Fruit fly (Drosophila melanogaster) whole organism, embryonic: Measurements from ENCODE around the gene Catsup.

ENCODE experiments used
- B-H2 ChIP-seq: fragments of 200-800 bp; sonication (Bioruptor generic); optimal IDR thresholded peaks from 2 replicates; lab custom pipeline; 2018; ENCODE audit warnings: missing biosample characterization, mild to moderate bottlenecking, missing genetic modification characterization
- CG11560 ChIP-seq: fragments of 200-800 bp; sonication (Bioruptor generic); IDR thresholded peaks from 3 replicates; pipeline ENCODE4 v1.3.6; 2022; ENCODE audit warnings: missing biosample characterization, missing genetic modification characterization
- CG12104 ChIP-seq: fragments of 200-800 bp; sonication (Bioruptor generic); optimal IDR thresholded peaks from 3 replicates; lab custom pipeline; 2016; ENCODE audit warnings: missing biosample characterization, missing genetic modification characterization
- CG12299 ChIP-seq: fragments of 200-800 bp; sonication (Bioruptor generic); optimal IDR thresholded peaks from 2 replicates; lab custom pipeline; 2018; ENCODE audit warnings: missing biosample characterization, mild to moderate bottlenecking, missing genetic modification characterization
- CG13287 ChIP-seq: fragments of 200-800 bp; sonication (Bioruptor generic); IDR thresholded peaks from 2 replicates; pipeline ENCODE4 v1.3.6; 2022; ENCODE audit warnings: missing biosample characterization, missing genetic modification characterization; ENCODE audit not compliant: partially characterized antibody
- CG14667 ChIP-seq: fragments of 200-800 bp; sonication (Bioruptor generic); IDR thresholded peaks from 2 replicates; pipeline ENCODE4 v1.3.6; 2022; ENCODE audit warnings: missing biosample characterization, missing genetic modification characterization
- CG15269 ChIP-seq: fragments of 200-800 bp; sonication (Bioruptor generic); optimal IDR thresholded peaks from 2 replicates; lab custom pipeline; 2018; ENCODE audit warnings: missing biosample characterization, mild to moderate bottlenecking, missing genetic modification characterization, moderate library complexity
- CG16779 ChIP-seq: fragments of 200-800 bp; sonication (Bioruptor generic); IDR thresholded peaks from 2 replicates; pipeline ENCODE4 v1.3.6; 2022; ENCODE audit warnings: missing biosample characterization, missing genetic modification characterization
- CG18011 ChIP-seq: fragments of 200-800 bp; sonication (Bioruptor generic); optimal IDR thresholded peaks from 2 replicates; lab custom pipeline; 2017; ENCODE audit warnings: missing biosample characterization, missing genetic modification characterization, mild to moderate bottlenecking, moderate library complexity, missing genotype
- CG30403 ChIP-seq: fragments of 200-800 bp; sonication (Bioruptor generic); optimal IDR thresholded peaks from 3 replicates; lab custom pipeline; 2016; ENCODE audit warnings: missing biosample characterization, missing genetic modification characterization
- CG31441 ChIP-seq: fragments of 200-800 bp; sonication (Bioruptor generic); IDR thresholded peaks from 2 replicates; pipeline ENCODE4 v1.3.6; 2022; ENCODE audit warnings: missing biosample characterization, missing genetic modification characterization
- CG32532 ChIP-seq: fragments of 200-800 bp; sonication (Bioruptor generic); IDR thresholded peaks from 2 replicates; pipeline ENCODE4 v1.3.6; 2022; ENCODE audit warnings: missing biosample characterization, missing genetic modification characterization
- CG34224 ChIP-seq: fragments of 200-800 bp; sonication (Bioruptor generic); IDR thresholded peaks from 3 replicates; pipeline ENCODE4 v1.3.6; 2022; ENCODE audit warnings: missing biosample characterization, missing genetic modification characterization; ENCODE audit not compliant: partially characterized antibody
- CG34376 ChIP-seq: fragments of 200-800 bp; sonication (Bioruptor generic); optimal IDR thresholded peaks from 2 replicates; lab custom pipeline; 2018; ENCODE audit warnings: missing biosample characterization, mild to moderate bottlenecking, missing genetic modification characterization
- CG6175 ChIP-seq: fragments of 200-800 bp; sonication (Bioruptor generic); IDR thresholded peaks from 3 replicates; pipeline ENCODE4 v1.3.6; 2022; ENCODE audit warnings: missing biosample characterization, missing genetic modification characterization
- CG6791 ChIP-seq: fragments of 200-800 bp; sonication (Bioruptor generic); IDR thresholded peaks from 3 replicates; pipeline ENCODE4 v1.3.6; 2022; ENCODE audit warnings: missing biosample characterization, missing genetic modification characterization; ENCODE audit not compliant: partially characterized antibody
- CG6813 ChIP-seq: fragments of 200-800 bp; sonication (Bioruptor generic); optimal IDR thresholded peaks from 2 replicates; lab custom pipeline; 2017; ENCODE audit warnings: missing biosample characterization, missing genetic modification characterization, mild to moderate bottlenecking, moderate library complexity, missing genetic modification reagents
- CG9876 ChIP-seq: fragments of 200-800 bp; sonication (Bioruptor generic); optimal IDR thresholded peaks from 2 replicates; lab custom pipeline; 2016; ENCODE audit warnings: missing biosample characterization, missing genetic modification characterization
- CG9932 ChIP-seq: fragments of 200-800 bp; sonication (Bioruptor generic); IDR thresholded peaks from 2 replicates; pipeline ENCODE4 v1.3.6; 2022; ENCODE audit warnings: missing biosample characterization, missing genetic modification characterization
- CkIIα-i1 ChIP-seq: fragments of 200-800 bp; sonication (Bioruptor generic); IDR thresholded peaks from 2 replicates; pipeline ENCODE4 v1.3.6; 2022; ENCODE audit warnings: missing biosample characterization, missing genetic modification characterization
- Elba2 ChIP-seq: fragments of 200-800 bp; sonication (Bioruptor generic); optimal IDR thresholded peaks from 3 replicates; lab custom pipeline; 2016; ENCODE audit warnings: missing biosample characterization, missing genetic modification characterization
- Gsc ChIP-seq: fragments of 200-800 bp; sonication (Bioruptor generic); IDR thresholded peaks from 2 replicates; pipeline ENCODE4 v1.3.6; 2022; ENCODE audit warnings: missing biosample characterization, missing genetic modification characterization
- H2.0 ChIP-seq: fragments of 200-800 bp; sonication (Bioruptor generic); IDR thresholded peaks from 2 replicates; pipeline ENCODE4 v1.3.6; 2022; ENCODE audit warnings: missing biosample characterization, missing genetic modification characterization
- Hmr ChIP-seq: fragments of 200-800 bp; sonication (Bioruptor generic); optimal IDR thresholded peaks from 3 replicates; lab custom pipeline; 2017; ENCODE audit warnings: mild to moderate bottlenecking, missing biosample characterization, missing genetic modification reagents, missing genetic modification characterization
- Jarid2 ChIP-seq: fragments of 200-800 bp; sonication (Bioruptor generic); optimal IDR thresholded peaks from 3 replicates; lab custom pipeline; 2017; ENCODE audit warnings: mild to moderate bottlenecking, missing biosample characterization, missing genetic modification reagents, missing genetic modification characterization
- NC2β ChIP-seq: fragments of 200-800 bp; sonication (Bioruptor generic); optimal IDR thresholded peaks from 2 replicates; lab custom pipeline; 2016; ENCODE audit warnings: missing biosample characterization, missing genetic modification characterization
- NfI ChIP-seq: fragments of 200-800 bp; sonication (Bioruptor generic); optimal IDR thresholded peaks from 3 replicates; lab custom pipeline; 2018; ENCODE audit warnings: missing biosample characterization, mild to moderate bottlenecking, missing genetic modification characterization, moderate library complexity
- Poxn ChIP-seq: fragments of 200-800 bp; sonication (Bioruptor generic); IDR thresholded peaks from 2 replicates; pipeline ENCODE4 v1.3.6; 2022; ENCODE audit warnings: missing biosample characterization, missing genetic modification characterization
- Rfx ChIP-seq: fragments of 200-800 bp; sonication (Bioruptor generic); IDR thresholded peaks from 2 replicates; pipeline ENCODE4 v1.3.6; 2022; ENCODE audit warnings: missing biosample characterization, missing genetic modification characterization
- Usf ChIP-seq: fragments of 200-800 bp; sonication (Bioruptor generic); optimal IDR thresholded peaks from 2 replicates; lab custom pipeline; 2017; ENCODE audit warnings: missing genotype, missing biosample characterization, missing genetic modification characterization
- az2 ChIP-seq: fragments of 200-800 bp; sonication (Bioruptor generic); optimal IDR thresholded peaks from 3 replicates; lab custom pipeline; 2016; ENCODE audit warnings: missing biosample characterization, missing genetic modification characterization
- bcd ChIP-seq: fragments of 200-800 bp; sonication (Bioruptor generic); optimal IDR thresholded peaks from 2 replicates; lab custom pipeline; 2017; ENCODE audit warnings: missing biosample characterization, mild to moderate bottlenecking, missing genetic modification characterization
- bigmax ChIP-seq: fragments of 200-800 bp; sonication (Bioruptor generic); optimal IDR thresholded peaks from 2 replicates; lab custom pipeline; 2018; ENCODE audit warnings: missing biosample characterization, mild to moderate bottlenecking, missing genetic modification characterization
- cato ChIP-seq: fragments of 200-800 bp; sonication (Bioruptor generic); optimal IDR thresholded peaks from 2 replicates; lab custom pipeline; 2016; ENCODE audit warnings: missing biosample characterization, missing genetic modification characterization, borderline replicate concordance
- chm ChIP-seq: fragments of 200-800 bp; sonication (Bioruptor generic); IDR thresholded peaks from 2 replicates; pipeline ENCODE4 v1.3.6; 2022; ENCODE audit warnings: missing biosample characterization, missing genetic modification characterization
- chn ChIP-seq: fragments of 200-800 bp; sonication (Bioruptor generic); optimal IDR thresholded peaks from 2 replicates; lab custom pipeline; 2016; ENCODE audit warnings: missing biosample characterization, missing genetic modification characterization
- ewg ChIP-seq: fragments of 200-800 bp; sonication (Bioruptor generic); optimal IDR thresholded peaks from 3 replicates; lab custom pipeline; 2017; ENCODE audit warnings: mild to moderate bottlenecking, missing biosample characterization, missing genetic modification reagents, missing genetic modification characterization
- eyg ChIP-seq: fragments of 200-800 bp; sonication (Bioruptor generic); optimal IDR thresholded peaks from 3 replicates; lab custom pipeline; 2016; ENCODE audit warnings: missing biosample characterization, missing genetic modification characterization
- fd102C ChIP-seq: fragments of 200-800 bp; sonication (Bioruptor generic); optimal IDR thresholded peaks from 2 replicates; lab custom pipeline; 2018; ENCODE audit warnings: missing biosample characterization, mild to moderate bottlenecking, missing genetic modification characterization, moderate library complexity
- fd3F ChIP-seq: fragments of 200-800 bp; sonication (Bioruptor generic); optimal IDR thresholded peaks from 2 replicates; lab custom pipeline; 2018; ENCODE audit warnings: missing biosample characterization, mild to moderate bottlenecking, missing genetic modification characterization, moderate library complexity
- fd64A ChIP-seq: fragments of 200-800 bp; sonication (Bioruptor generic); optimal IDR thresholded peaks from 3 replicates; lab custom pipeline; 2018; ENCODE audit warnings: missing biosample characterization, mild to moderate bottlenecking, missing genetic modification characterization
- fu2 ChIP-seq: fragments of 200-800 bp; sonication (Bioruptor generic); optimal IDR thresholded peaks from 2 replicates; lab custom pipeline; 2016; ENCODE audit warnings: missing biosample characterization, missing genetic modification characterization
- grau ChIP-seq: fragments of 200-800 bp; optimal IDR thresholded peaks from 3 replicates; lab custom pipeline; 2019; ENCODE audit warnings: missing biosample characterization, mild to moderate bottlenecking, missing genetic modification characterization, moderate library complexity
- lmd ChIP-seq: fragments of 200-800 bp; sonication (Bioruptor generic); IDR thresholded peaks from 2 replicates; pipeline ENCODE4 v1.3.6; 2022; ENCODE audit warnings: missing biosample characterization, missing genetic modification characterization
- onecut ChIP-seq: fragments of 200-800 bp; sonication (Bioruptor generic); IDR thresholded peaks from 2 replicates; pipeline ENCODE4 v1.3.6; 2022; ENCODE audit warnings: missing biosample characterization, missing genetic modification characterization
- otp ChIP-seq: fragments of 200-800 bp; sonication (Bioruptor generic); IDR thresholded peaks from 3 replicates; pipeline ENCODE4, ENCODE4 v1.3.6; 2022; ENCODE audit warnings: missing biosample characterization, missing genetic modification characterization
- pfk ChIP-seq: fragments of 200-800 bp; sonication (Bioruptor generic); optimal IDR thresholded peaks from 2 replicates; lab custom pipeline; 2018; ENCODE audit warnings: missing biosample characterization, mild to moderate bottlenecking, missing genetic modification characterization, moderate library complexity
- sqz ChIP-seq: fragments of 200-800 bp; sonication (Bioruptor generic); optimal IDR thresholded peaks from 3 replicates; lab custom pipeline; 2018; ENCODE audit warnings: missing biosample characterization, mild to moderate bottlenecking, missing genetic modification characterization
- ttk ChIP-seq: fragments of 200-800 bp; sonication (Bioruptor generic); IDR thresholded peaks from 2 replicates; pipeline ENCODE4 v2.1.2; 2022; ENCODE audit warnings: missing biosample characterization, missing genetic modification characterization
- wdn ChIP-seq: fragments of 200-800 bp; sonication (Bioruptor generic); IDR thresholded peaks from 2 replicates; pipeline ENCODE4 v1.3.6; 2022; ENCODE audit warnings: missing biosample characterization, missing genetic modification characterization
- wor ChIP-seq: fragments of 200-800 bp; sonication (Bioruptor generic); IDR thresholded peaks from 2 replicates; pipeline ENCODE4 v1.3.6; 2022; ENCODE audit warnings: missing biosample characterization, missing genetic modification characterization
- yki ChIP-seq: fragments of >200 bp; optimal IDR thresholded peaks from 3 replicates; lab custom pipeline; 2018

Gene Catsup

dm6 chr2L:19036105-19036714 lies 5.5 kb upstream of the Catsup start (continued):
- TF ChIP-seq Hmr (GFP tag; lab: Kevin White, UChicago): no peak
- no peak for TF ChIP-seq CG14667 (GFP tag; lab: Robert Waterston, UW)
- no peak for TF ChIP-seq CG13287 (GFP tag; lab: Robert Waterston, UW)
- TF ChIP-seq wdn (GFP tag; lab: Robert Waterston, UW): no peak
- no peak for TF ChIP-seq CG18011
- TF ChIP-seq Gsc: no peak
- TF ChIP-seq CG32532 (GFP tag; lab: Robert Waterston, UW): no peak
- TF ChIP-seq CG31441 (GFP tag; lab: Robert Waterston, UW): no peak
- no peak for TF ChIP-seq wor (GFP tag; lab: Robert Waterston, UW)
- TF ChIP-seq NfI: peak; percentile 3
- no peak for TF ChIP-seq CG9876 (GFP tag; lab: Kevin White, UChicago)
- TF ChIP-seq CG34224: no peak
- TF ChIP-seq B-H2: no peak
- TF ChIP-seq otp (GFP tag; lab: Robert Waterston, UW): no peak
- no peak for TF ChIP-seq fd102C
- no peak for TF ChIP-seq CG34376 (GFP tag; lab: Kevin White, UChicago)
- no peak for TF ChIP-seq CG16779 (GFP tag; lab: Robert Waterston, UW)
- TF ChIP-seq CG30403 (GFP tag; lab: Kevin White, UChicago): peak; percentile 41
- no peak for TF ChIP-seq fd3F
- no peak for TF ChIP-seq Elba2 (GFP tag; lab: Kevin White, UChicago)
- no peak for TF ChIP-seq NC2β (GFP tag; lab: Kevin White, UChicago)
- TF ChIP-seq Rfx: no peak
- 0 out of 3 replicates have a peak, but pooled peaks have one; percentile 21 for TF ChIP-seq CG6175 (GFP tag; lab: Robert Waterston, UW)
- no peak for TF ChIP-seq CG9932 (GFP tag; lab: Robert Waterston, UW)
- TF ChIP-seq pfk (GFP tag; lab: Kevin White, UChicago): no peak
- TF ChIP-seq chn (GFP tag; lab: Kevin White, UChicago): no peak
- no peak for TF ChIP-seq lmd (GFP tag; lab: Robert Waterston, UW)
- no peak for TF ChIP-seq CG12299 (tag; lab: Kevin White, UChicago)
- TF ChIP-seq CG6813 (GFP tag; lab: Kevin White, UChicago): no peak
- no peak for TF ChIP-seq Poxn (GFP tag; lab: Robert Waterston, UW)
- peak; percentile 7 for TF ChIP-seq bcd (GFP tag; lab: Kevin White, UChicago)
- no peak for TF ChIP-seq sqz (GFP tag; lab: Kevin White, UChicago)
- TF ChIP-seq onecut (GFP tag; lab: Robert Waterston, UW): no peak
- TF ChIP-seq CG12104 (GFP tag; lab: Kevin White, UChicago): no peak
- no peak for TF ChIP-seq Usf
- no peak for TF ChIP-seq yki
- TF ChIP-seq grau: peak; percentile 79
- no peak for TF ChIP-seq ttk (GFP tag; lab: Robert Waterston, UW)
- no peak for TF ChIP-seq az2 (GFP tag; lab: Kevin White, UChicago)
- no peak for TF ChIP-seq eyg (GFP tag; lab: Kevin White, UChicago)
- TF ChIP-seq bigmax: no peak
- TF ChIP-seq chm: no peak
- no peak for TF ChIP-seq cato (GFP tag; lab: Kevin White, UChicago)
- TF ChIP-seq H2.0 (GFP tag; lab: Robert Waterston, UW): no peak
- no peak for TF ChIP-seq fd64A (GFP tag; lab: Kevin White, UChicago)
- no peak; the same call in 2 of the 3 replicates for TF ChIP-seq CG6791 (GFP tag; lab: Robert Waterston, UW)
- TF ChIP-seq CkIIα-i1 (GFP tag; lab: Robert Waterston, UW): no peak
- no peak for TF ChIP-seq ewg (GFP tag; lab: Kevin White, UChicago)
- no peak for TF ChIP-seq CG15269 (tag; lab: Kevin White, UChicago)
- no peak for TF ChIP-seq fu2 (GFP tag; lab: Kevin White, UChicago)
- TF ChIP-seq CG11560 (tag; lab: Robert Waterston, UW): no peak
- TF ChIP-seq Jarid2 (GFP tag; lab: Kevin White, UChicago): no peak
